Worm (Caenorhabditis elegans): Measurements from ENCODE around the gene C15H7.4.

Gene C15H7.4

ce11 chrIII:9655802-9656201 is at the start of gene C15H7.4:
C15H7.4 (minus strand) TSS chrIII:9655902.
- TF ChIP-seq egl-27 (tag; optimal IDR thresholded peaks at IDR 0.05) (no peak), efl-1 (optimal IDR thresholded peaks at IDR 0.05) (no peak), efl-1 (GFP tag; optimal IDR thresholded peaks at IDR 0.05 in 1 of 2) (no peak), mdl-1 (tag; optimal IDR thresholded peaks at IDR 0.05) (no peak), pag-3 (tag; optimal IDR thresholded peaks at IDR 0.05; ENCODE audit: borderline replicate concordance, insufficient read depth) (no peak), nhr-85 (tag) (no peak)

ce11 chrIII:9704606-9704938 is 48.9 kb upstream of the C15H7.4 start:
- no peak for TF ChIP-seq skn-1 (tag; optimal IDR thresholded peaks at IDR 0.05)
- TF ChIP-seq lin-14 (GFP tag; optimal IDR thresholded peaks at IDR 0.05) = peak; percentile 1
- no peak for TF ChIP-seq efl-1 (optimal IDR thresholded peaks at IDR 0.05)
- TF ChIP-seq efl-1 (GFP tag; optimal IDR thresholded peaks at IDR 0.05 in 1 of 2) = peak in 1 of 2 experiments; percentile 51
- no peak for TF ChIP-seq nhr-19 (GFP tag; conservative IDR thresholded peaks at IDR 0.05)

- TF ChIP-seq nhr-84 (tag; optimal IDR thresholded peaks at IDR 0.05) (no peak), nhr-28 (tag; optimal IDR thresholded peaks at IDR 0.05) (no peak), C34B4.2 (tag; optimal IDR thresholded peaks at IDR 0.05) (no peak), mep-1 (tag; optimal IDR thresholded peaks at IDR 0.05) (peak; percentile 55), efl-1 (optimal IDR thresholded peaks at IDR 0.05) (no peak), efl-1 (GFP tag; optimal IDR thresholded peaks at IDR 0.05 in 1 of 2) (peak in 1 of 2 experiments; percentile 61), nhr-237 (tag; optimal IDR thresholded peaks at IDR 0.05) (no peak), elt-3 (tag; optimal IDR thresholded peaks at IDR 0.05) (no peak), dsc-1 (tag; optimal IDR thresholded peaks at IDR 0.05) (peak; percentile 76), mab-9 (GFP tag; IDR thresholded peaks at IDR 0.05) (peak; percentile 31; the same call in 1 of the 2 replicates), zag-1 (tag; optimal IDR thresholded peaks at IDR 0.05) (no peak), ama-1 (optimal IDR thresholded peaks at IDR 0.05) (no peak), unc-98 (GFP tag; IDR thresholded peaks at IDR 0.05) (no peak), ceh-8 (GFP tag; optimal IDR thresholded peaks at IDR 0.05) (peak; percentile 70), nhr-12 (tag; optimal IDR thresholded peaks at IDR 0.05) (no peak), nhr-76 (tag; optimal IDR thresholded peaks at IDR 0.05) (no peak), ces-1 (GFP tag; optimal IDR thresholded peaks at IDR 0.05) (no peak), isw-1 (GFP tag; IDR thresholded peaks at IDR 0.05) (no peak; the same call in 1 of the 2 replicates), swsn-7 (tag; optimal IDR thresholded peaks at IDR 0.05) (peak; percentile 45), mdl-1 (tag; optimal IDR thresholded peaks at IDR 0.05) (no peak), zip-4 (GFP tag; optimal IDR thresholded peaks at IDR 0.05) (no peak), nhr-19 (GFP tag; conservative IDR thresholded peaks at IDR 0.05) (0 out of 2 replicates have a peak, but pooled peaks have one; percentile 8), unc-86 (tag; optimal IDR thresholded peaks at IDR 0.05) (peak; percentile 59), F16B12.6 (tag; optimal IDR thresholded peaks at IDR 0.05) (peak; percentile 14), grh-1 (GFP tag; IDR thresholded peaks at IDR 0.05) (no peak), snpc-4 (tag; optimal IDR thresholded peaks at IDR 0.05) (no peak), lir-3 (tag; optimal IDR thresholded peaks at IDR 0.05; ENCODE audit: poor library complexity) (no peak), nhr-20 (tag; optimal IDR thresholded peaks at IDR 0.05) (peak; percentile 24), unc-130 (tag; optimal IDR thresholded peaks at IDR 0.05) (no peak), lin-13 (GFP tag; optimal IDR thresholded peaks at IDR 0.05) (peak; percentile 40), egl-13 (tag; optimal IDR thresholded peaks at IDR 0.05) (peak; percentile 30), unc-30 (tag; optimal IDR thresholded peaks at IDR 0.05) (no peak), xbp-1 (tag; optimal IDR thresholded peaks at IDR 0.05) (peak; percentile 7), fkh-10 (GFP tag; optimal IDR thresholded peaks at IDR 0.05) (peak; percentile 38), alr-1 (tag; optimal IDR thresholded peaks at IDR 0.05; ENCODE audit: borderline replicate concordance) (no peak), pqm-1 (tag; optimal IDR thresholded peaks at IDR 0.05) (no peak), ceh-90 (tag; optimal IDR thresholded peaks at IDR 0.05) (no peak), skn-1 (tag; optimal IDR thresholded peaks at IDR 0.05) (peak; percentile 33), nhr-47 (tag; optimal IDR thresholded peaks at IDR 0.05) (peak; percentile 62), nhr-71 (tag; optimal IDR thresholded peaks at IDR 0.05) (peak; percentile 51), hpl-2 (GFP tag; optimal IDR thresholded peaks at IDR 0.05) (no peak), aha-1 (tag; optimal IDR thresholded peaks at IDR 0.05) (no peak), ceh-82 (tag; optimal IDR thresholded peaks at IDR 0.05) (peak in 2 of 3 experiments; percentile 2 to 31)
Observed at ce11 chrIII:9703747-9704605, 48.3 kb upstream of the C15H7.4 start.
